Worm (Caenorhabditis elegans): Measurements from ENCODE around the gene ogr-2.

The ogr-2 gene

DNA sequence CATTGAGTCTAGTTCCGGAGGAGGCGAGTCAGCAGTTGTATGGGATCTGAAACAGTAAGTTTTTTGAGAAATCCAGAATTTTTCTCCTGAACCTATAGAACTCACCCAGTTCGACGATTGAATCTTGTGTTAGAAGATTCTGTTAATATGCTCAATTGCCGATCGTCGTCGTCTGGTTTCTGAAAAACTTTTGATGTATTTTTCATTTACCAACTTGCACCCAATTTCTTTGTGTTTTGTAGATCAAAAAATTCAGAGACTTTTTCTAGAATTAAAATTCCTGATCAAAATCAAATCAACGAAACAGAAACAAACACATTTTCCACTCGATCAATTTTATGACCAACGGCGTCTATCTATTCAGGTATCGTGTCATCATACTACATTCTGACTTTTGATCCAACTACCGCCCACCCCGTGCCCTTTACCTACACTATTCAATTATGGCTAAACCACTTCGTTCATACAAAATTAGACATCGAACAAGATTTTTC is 15.7 kb downstream of the ogr-2 start, which contains the start of gene C18D1.2:
Gene C18D1.2 (plus strand): TSS at position 444 of the 494 bp plus-strand sequence.
- TF ChIP-seq Y75B8A.6 (GFP tag; IDR thresholded peaks at IDR 0.05) (no peak), nhr-11 (tag; optimal IDR thresholded peaks at IDR 0.05) (no peak), F44E2.7 (GFP tag; IDR thresholded peaks at IDR 0.05) (no peak), lin-38 (GFP tag; IDR thresholded peaks at IDR 0.05) (no peak), duxl-1 (tag; optimal IDR thresholded peaks at IDR 0.05; ENCODE audit: poor library complexity) (no peak), daf-16 (GFP tag; optimal IDR thresholded peaks at IDR 0.05) (no peak), daf-16 (tag; optimal IDR thresholded peaks at IDR 0.05) (no peak), F26F4.8 (GFP tag; conservative IDR thresholded peaks at IDR 0.05) (no peak), F10B5.3 (tag; optimal IDR thresholded peaks at IDR 0.05) (no peak), pqm-1 (tag; optimal IDR thresholded peaks at IDR 0.05) (no peak), lim-7 (GFP tag; IDR thresholded peaks at IDR 0.05) (no peak), Y5F2A.4 (GFP tag; optimal IDR thresholded peaks at IDR 0.05) (no peak), nhr-76 (tag; optimal IDR thresholded peaks at IDR 0.05) (no peak), nhr-77 (tag; optimal IDR thresholded peaks at IDR 0.05) (no peak), cey-2 (tag; optimal IDR thresholded peaks at IDR 0.05; ENCODE audit: borderline replicate concordance, insufficient read depth) (no peak), ztf-11 (tag; optimal IDR thresholded peaks at IDR 0.05) (no peak), ceh-44 (GFP tag; IDR thresholded peaks at IDR 0.05) (no peak)

DNA sequence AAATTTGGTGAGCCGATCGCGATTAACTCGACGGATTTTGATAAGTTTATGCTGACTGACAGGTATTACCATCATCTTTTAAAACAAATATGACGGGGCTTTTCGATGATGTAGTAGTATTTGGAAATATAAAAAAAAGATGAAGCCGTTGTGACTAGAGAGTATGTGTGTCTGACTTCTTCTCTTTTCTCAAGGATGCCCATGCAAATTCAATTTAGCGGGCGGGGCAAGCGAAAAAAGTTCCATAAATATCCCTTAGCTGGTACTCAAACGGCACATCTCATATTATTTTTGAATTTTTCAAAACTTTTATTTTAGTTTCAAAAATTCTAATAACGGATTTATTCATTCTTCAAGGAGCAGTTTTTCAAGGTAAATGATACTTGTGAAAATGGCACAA is 19.6 kb downstream of the ogr-2 start, which contains the start of gene stg-1:
Gene stg-1 (minus strand): TSS at position 153 of the 400 bp plus-strand sequence.
- no peak for TF ChIP-seq nhr-111 (GFP tag; optimal IDR thresholded peaks at IDR 0.05)
- no peak for TF ChIP-seq nhr-237 (tag; optimal IDR thresholded peaks at IDR 0.05)
- TF ChIP-seq cey-2 (tag; optimal IDR thresholded peaks at IDR 0.05; ENCODE audit: borderline replicate concordance, insufficient read depth): no peak
- TF ChIP-seq ceh-62 (tag; optimal IDR thresholded peaks at IDR 0.05): no peak
- TF ChIP-seq T20F7.1 (GFP tag; optimal IDR thresholded peaks at IDR 0.05): no peak
- no peak for TF ChIP-seq snpc-4 (tag; optimal IDR thresholded peaks at IDR 0.05)
- no peak for TF ChIP-seq skn-1 (tag; optimal IDR thresholded peaks at IDR 0.05)
- no peak for TF ChIP-seq D1046.2 (GFP tag; IDR thresholded peaks at IDR 0.05)
- TF ChIP-seq nhr-77 (tag; optimal IDR thresholded peaks at IDR 0.05): no peak
- TF ChIP-seq lin-38 (GFP tag; IDR thresholded peaks at IDR 0.05): no peak
- TF ChIP-seq R02D3.7 (tag; optimal IDR thresholded peaks at IDR 0.05): no peak
- TF ChIP-seq dmd-6 (GFP tag; IDR thresholded peaks at IDR 0.05): no peak
- no peak for TF ChIP-seq egl-43 (GFP tag; IDR thresholded peaks at IDR 0.05)
- TF ChIP-seq set-16 (GFP tag; IDR thresholded peaks at IDR 0.05): no peak
- no peak for TF ChIP-seq Y48G9A.11 (GFP tag; IDR thresholded peaks at IDR 0.05)
- no peak for TF ChIP-seq madf-9 (GFP tag; conservative IDR thresholded peaks at IDR 0.05)

DNA sequence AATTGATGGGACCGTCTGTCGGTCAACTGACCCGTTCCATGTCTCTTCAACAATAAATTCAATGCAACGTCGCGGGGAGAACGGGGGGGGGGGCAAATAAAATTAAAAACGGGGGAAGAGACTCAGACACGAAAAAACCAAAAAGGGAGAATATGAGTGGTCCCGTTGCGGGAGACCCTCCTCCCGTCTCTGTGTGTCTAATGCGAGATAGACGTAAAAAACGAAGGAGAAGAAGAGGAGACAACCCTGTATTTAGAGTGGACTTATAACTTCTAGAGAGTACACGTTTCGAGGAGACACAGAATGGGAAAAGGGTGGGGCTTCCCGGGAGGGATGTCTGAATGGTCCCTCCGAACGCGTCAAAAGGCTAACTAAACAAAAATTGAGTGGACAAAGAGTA is 24.5 kb downstream of the ogr-2 start:
- no peak for TF ChIP-seq ceh-32 (tag; optimal IDR thresholded peaks at IDR 0.05; ENCODE audit: poor library complexity)
- TF ChIP-seq pqm-1 (tag; optimal IDR thresholded peaks at IDR 0.05): no peak
- no peak for TF ChIP-seq Y48G9A.11 (GFP tag; IDR thresholded peaks at IDR 0.05)

DNA sequence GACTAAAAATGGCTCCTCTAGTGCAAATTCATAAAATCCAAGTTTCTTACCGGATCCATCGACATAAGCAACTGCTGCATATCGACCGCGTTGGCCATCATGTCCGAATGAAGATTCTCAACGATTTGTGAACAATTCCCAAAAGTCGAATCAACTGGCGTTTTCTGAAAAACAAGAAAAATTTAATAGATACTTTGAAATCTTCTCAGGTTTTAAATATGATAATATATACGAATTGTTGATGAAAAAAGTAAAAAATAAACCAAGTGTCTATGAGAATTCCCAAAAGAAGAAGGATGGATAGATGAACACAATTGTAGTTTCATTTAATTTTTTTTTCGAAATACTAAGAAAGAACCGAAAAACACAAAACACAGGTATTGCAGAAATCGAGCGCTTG is 26.9 kb downstream of the ogr-2 start, which contains the start of gene die-1:
Gene die-1 (minus strand): TSS at position 101 of the 400 bp plus-strand sequence.
- TF ChIP-seq D1046.2 (GFP tag; IDR thresholded peaks at IDR 0.05) (no peak), mep-1 (tag; optimal IDR thresholded peaks at IDR 0.05) (no peak), unc-39 (tag; optimal IDR thresholded peaks at IDR 0.05) (no peak), F37D6.2 (tag; optimal IDR thresholded peaks at IDR 0.05) (no peak), R02D3.7 (tag; optimal IDR thresholded peaks at IDR 0.05) (no peak)

DNA sequence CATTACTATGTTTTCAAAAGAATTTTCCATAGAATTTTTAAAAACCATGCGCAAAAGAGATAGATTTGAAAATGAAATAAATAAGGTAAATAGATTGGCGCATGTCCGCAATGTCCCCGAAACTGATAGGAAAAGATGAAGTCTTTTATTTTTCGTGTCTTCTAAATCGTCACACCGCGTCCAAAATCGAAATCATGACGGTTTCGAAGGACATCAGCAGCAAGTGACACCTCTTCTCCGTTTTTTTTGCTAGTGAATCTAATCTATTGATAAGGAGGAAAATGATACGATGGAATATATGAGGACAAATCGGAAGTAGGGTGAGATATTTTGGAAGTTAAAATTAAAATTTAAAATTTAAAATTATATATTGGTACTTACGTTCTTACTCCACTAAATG is 33.1 kb downstream of the ogr-2 start:
- peak; percentile 10 for TF ChIP-seq hlh-30 (tag; optimal IDR thresholded peaks at IDR 0.05; ENCODE audit: insufficient read depth)
- TF ChIP-seq nhr-28 (tag; optimal IDR thresholded peaks at IDR 0.05): peak; percentile 48
- no peak for TF ChIP-seq hif-1 (tag; optimal IDR thresholded peaks at IDR 0.05)
